Fruit fly (Drosophila melanogaster) whole organism, prepupa: Measurements from ENCODE around the gene Vps2.

Experiments used
- Blimp-1 ChIP-seq: fragments of 200-800 bp; sonication (Bioruptor generic); optimal IDR thresholded peaks from 3 replicates; lab custom pipeline; 2017; ENCODE audit warnings: missing biosample characterization, missing genetic modification characterization, mild to moderate bottlenecking, moderate library complexity, missing genetic modification reagents
- CG10631 ChIP-seq: fragments of 200-800 bp; sonication (Bioruptor generic); optimal IDR thresholded peaks from 2 replicates; lab custom pipeline; 2016; ENCODE audit warnings: missing biosample characterization, missing genetic modification characterization
- CG11762 ChIP-seq: fragments of 200-800 bp; sonication (Bioruptor generic); optimal IDR thresholded peaks from 3 replicates; lab custom pipeline; 2016; ENCODE audit warnings: missing biosample characterization, missing genetic modification characterization; ENCODE audit not compliant: insufficient read depth
- CG15336 ChIP-seq: fragments of 200-800 bp; sonication (Bioruptor generic); IDR thresholded peaks from 2 replicates; pipeline ENCODE4 v1.3.6; 2022; ENCODE audit warnings: missing biosample characterization, missing genetic modification characterization
- CG1621 ChIP-seq: fragments of 200-800 bp; sonication (Bioruptor generic); optimal IDR thresholded peaks from 3 replicates; lab custom pipeline; 2018; ENCODE audit warnings: missing biosample characterization, mild to moderate bottlenecking, missing genetic modification characterization
- CG3032 ChIP-seq: fragments of 200-800 bp; optimal IDR thresholded peaks from 2 replicates; lab custom pipeline; 2019; ENCODE audit warnings: missing biosample characterization, mild to moderate bottlenecking, missing genetic modification characterization, moderate library complexity
- CG31627 ChIP-seq: fragments of 200-800 bp; sonication (Bioruptor generic); optimal IDR thresholded peaks from 3 replicates; lab custom pipeline; 2016; ENCODE audit warnings: missing biosample characterization, missing genetic modification characterization
- CG32006 ChIP-seq: fragments of 200-800 bp; sonication (Bioruptor generic); optimal IDR thresholded peaks from 3 replicates; lab custom pipeline; 2017; ENCODE audit warnings: missing biosample characterization, mild to moderate bottlenecking, missing genetic modification characterization
- CG34406 ChIP-seq: fragments of 200-800 bp; sonication (Bioruptor generic); optimal IDR thresholded peaks from 3 replicates; lab custom pipeline; 2016; ENCODE audit warnings: missing biosample characterization, missing genetic modification characterization
- CG3919 ChIP-seq: fragments of 200-800 bp; sonication (Bioruptor generic); optimal IDR thresholded peaks from 3 replicates; lab custom pipeline; 2016; ENCODE audit warnings: missing biosample characterization, missing genetic modification characterization
- CG4318 ChIP-seq: fragments of 200-800 bp; sonication (Bioruptor generic); optimal IDR thresholded peaks from 3 replicates; lab custom pipeline; 2017; ENCODE audit warnings: missing biosample characterization, mild to moderate bottlenecking, missing genetic modification characterization
- CG6163 ChIP-seq: fragments of 200-800 bp; sonication (Bioruptor generic); IDR thresholded peaks from 3 replicates; pipeline ENCODE4 v1.3.6; 2022; ENCODE audit warnings: missing biosample characterization, missing genetic modification characterization
- CG6276 ChIP-seq: fragments of 200-800 bp; sonication (Bioruptor generic); optimal IDR thresholded peaks from 2 replicates; lab custom pipeline; 2017; ENCODE audit warnings: missing biosample characterization, mild to moderate bottlenecking, missing genetic modification characterization
- CG6792 ChIP-seq: fragments of 200-800 bp; sonication (Bioruptor generic); optimal IDR thresholded peaks from 3 replicates; lab custom pipeline; 2016; ENCODE audit warnings: missing biosample characterization, missing genetic modification characterization
- CG6854 ChIP-seq: fragments of 200-800 bp; sonication (Bioruptor generic); optimal IDR thresholded peaks from 2 replicates; lab custom pipeline; 2017; ENCODE audit warnings: missing biosample characterization, mild to moderate bottlenecking, missing genetic modification characterization
- CG7368 ChIP-seq: fragments of 200-800 bp; sonication (Bioruptor generic); optimal IDR thresholded peaks from 3 replicates; lab custom pipeline; 2016; ENCODE audit warnings: missing biosample characterization, missing genetic modification characterization
- CG8119 ChIP-seq: fragments of 200-800 bp; sonication (Bioruptor generic); IDR thresholded peaks from 3 replicates; pipeline ENCODE4 v1.3.6; 2022; ENCODE audit warnings: missing biosample characterization, missing genetic modification characterization
- CG8319 ChIP-seq: fragments of 200-800 bp; sonication (Bioruptor generic); optimal IDR thresholded peaks from 3 replicates; lab custom pipeline; 2016; ENCODE audit warnings: missing biosample characterization, missing genetic modification characterization
- CG8632 ChIP-seq: fragments of 200-800 bp; sonication (Bioruptor generic); optimal IDR thresholded peaks from 3 replicates; lab custom pipeline; 2016; ENCODE audit warnings: missing biosample characterization, missing genetic modification characterization
- CG9139 ChIP-seq: fragments of 200-800 bp; sonication (Bioruptor generic); optimal IDR thresholded peaks from 3 replicates; lab custom pipeline; 2017; ENCODE audit warnings: missing biosample characterization, mild to moderate bottlenecking, missing genetic modification characterization
- Eip75B ChIP-seq: fragments of 200-800 bp; sonication (Bioruptor generic); optimal IDR thresholded peaks from 3 replicates; lab custom pipeline; 2016; ENCODE audit warnings: missing biosample characterization, missing genetic modification characterization
- Eip78C ChIP-seq: fragments of 200-800 bp; sonication (Bioruptor generic); peaks from one replicate; lab custom pipeline; 2016; ENCODE audit warnings: missing biosample characterization, missing genetic modification characterization
- Eip93F ChIP-seq: fragments of 200-800 bp; sonication (Bioruptor generic); optimal IDR thresholded peaks from 2 replicates; lab custom pipeline; 2016; ENCODE audit warnings: missing biosample characterization, mild to moderate bottlenecking, missing genetic modification characterization
- Ets21C ChIP-seq: fragments of 200-800 bp; sonication (Bioruptor generic); optimal IDR thresholded peaks from 3 replicates; lab custom pipeline; 2016; ENCODE audit warnings: missing biosample characterization, missing genetic modification characterization
- Gug ChIP-seq: fragments of 200-800 bp; sonication (Bioruptor generic); IDR thresholded peaks from 2 replicates; pipeline ENCODE4 v1.3.6; 2022; ENCODE audit warnings: missing biosample characterization, missing genetic modification characterization
- Hr38 ChIP-seq: sonication (Bioruptor generic); optimal IDR thresholded peaks from 2 replicates; lab custom pipeline; 2016; ENCODE audit warnings: missing biosample characterization, missing genetic modification characterization
- Hr39 ChIP-seq: fragments of 200-800 bp; sonication (Bioruptor generic); optimal IDR thresholded peaks from 2 replicates; lab custom pipeline; 2016; ENCODE audit warnings: missing biosample characterization, missing genetic modification characterization
- Hr4 ChIP-seq: fragments of 200-800 bp; sonication (Bioruptor generic); optimal IDR thresholded peaks from 3 replicates; lab custom pipeline; 2016; ENCODE audit warnings: missing biosample characterization, missing genetic modification characterization
- Lpt ChIP-seq: fragments of 200-800 bp; sonication (Bioruptor generic); optimal IDR thresholded peaks from 3 replicates; lab custom pipeline; 2016; ENCODE audit warnings: missing biosample characterization, missing genetic modification characterization
- Met ChIP-seq: fragments of 200-800 bp; sonication (Bioruptor generic); optimal IDR thresholded peaks from 3 replicates; lab custom pipeline; 2016; ENCODE audit warnings: missing biosample characterization, missing genetic modification characterization
- Smox ChIP-seq: fragments of 200-800 bp; sonication (Bioruptor generic); optimal IDR thresholded peaks from 3 replicates; lab custom pipeline; 2016; ENCODE audit warnings: missing biosample characterization, missing genetic modification characterization
- Sox102F ChIP-seq: fragments of 200-800 bp; sonication (Bioruptor generic); optimal IDR thresholded peaks from 2 replicates; lab custom pipeline; 2016; ENCODE audit warnings: missing biosample characterization, mild to moderate bottlenecking, missing genetic modification characterization
- Sox15 ChIP-seq: fragments of 200-800 bp; sonication (Bioruptor generic); optimal IDR thresholded peaks from 3 replicates; lab custom pipeline; 2016; ENCODE audit warnings: missing biosample characterization, missing genetic modification characterization
- cyc ChIP-seq: fragments of 200-800 bp; sonication (Bioruptor generic); optimal IDR thresholded peaks from 3 replicates; lab custom pipeline; 2016; ENCODE audit warnings: missing biosample characterization, missing genetic modification characterization
- dac ChIP-seq: fragments of 200-800 bp; sonication (Bioruptor generic); optimal IDR thresholded peaks from 2 replicates; lab custom pipeline; 2017; ENCODE audit warnings: missing biosample characterization, mild to moderate bottlenecking, missing genetic modification characterization
- dsx ChIP-seq: fragments of 200-800 bp; optimal IDR thresholded peaks from 3 replicates; lab custom pipeline; 2019; ENCODE audit warnings: missing biosample characterization, mild to moderate bottlenecking, missing genetic modification characterization, moderate library complexity; ENCODE audit not compliant: poor library complexity, severe bottlenecking
- eg ChIP-seq: fragments of 200-800 bp; sonication (Bioruptor generic); IDR thresholded peaks from 3 replicates; pipeline ENCODE4 v1.3.6; 2022; ENCODE audit warnings: missing biosample characterization, missing genetic modification characterization
- esn ChIP-seq: fragments of 200-800 bp; sonication (Bioruptor generic); optimal IDR thresholded peaks from 2 replicates; lab custom pipeline; 2016; ENCODE audit warnings: missing biosample characterization, mild to moderate bottlenecking, missing genetic modification characterization, moderate library complexity
- fd59A ChIP-seq: fragments of 200-800 bp; sonication (Bioruptor generic); optimal IDR thresholded peaks from 2 replicates; lab custom pipeline; 2017; ENCODE audit warnings: missing biosample characterization, mild to moderate bottlenecking, missing genetic modification characterization, missing genetic modification reagents
- fd85E ChIP-seq: fragments of 200-800 bp; sonication (Bioruptor generic); optimal IDR thresholded peaks from 3 replicates; lab custom pipeline; 2016; ENCODE audit warnings: missing biosample characterization, missing genetic modification characterization
- fkh ChIP-seq: fragments of 200-800 bp; sonication (Bioruptor generic); optimal IDR thresholded peaks from 3 replicates; lab custom pipeline; 2017; ENCODE audit warnings: missing biosample characterization, mild to moderate bottlenecking, missing genetic modification characterization, moderate library complexity
- lz ChIP-seq: fragments of 200-800 bp; sonication (Bioruptor generic); optimal IDR thresholded peaks from 3 replicates; lab custom pipeline; 2016; ENCODE audit warnings: missing biosample characterization, missing genetic modification characterization
- pdm3 ChIP-seq: fragments of 200-800 bp; sonication (Bioruptor generic); optimal IDR thresholded peaks from 3 replicates; lab custom pipeline; 2016; ENCODE audit warnings: missing biosample characterization, missing genetic modification characterization
- salr ChIP-seq, 2 experiments: fragments of 200-800 bp; sonication (Bioruptor generic); optimal IDR thresholded peaks; 3 replicates each; lab custom pipeline; 2016 to 2018; ENCODE audit warnings: missing biosample characterization in 2 of 2, missing genetic modification characterization in 2 of 2, mild to moderate bottlenecking in 1 of 2
- spab ChIP-seq: fragments of 200-800 bp; sonication (Bioruptor generic); optimal IDR thresholded peaks from 2 replicates; lab custom pipeline; 2017; ENCODE audit warnings: missing biosample characterization, mild to moderate bottlenecking, missing genetic modification characterization, missing genetic modification reagents
- ss ChIP-seq, 2 experiments: fragments of 200-800 bp; sonication (Bioruptor generic); optimal IDR thresholded peaks; 2 replicates in 1 of 2; 3 replicates in 1 of 2; lab custom pipeline; 2017 to 2018; ENCODE audit warnings: mild to moderate bottlenecking in 2 of 2, missing biosample characterization in 2 of 2, missing genetic modification characterization in 2 of 2, moderate library complexity in 1 of 2
- svp ChIP-seq: fragments of 200-800 bp; sonication (Bioruptor generic); peaks from one replicate; lab custom pipeline; 2016; ENCODE audit warnings: missing biosample characterization, missing genetic modification characterization
- topi ChIP-seq: fragments of 200-800 bp; sonication (Bioruptor generic); optimal IDR thresholded peaks from 3 replicates; lab custom pipeline; 2016; ENCODE audit warnings: missing biosample characterization, missing genetic modification characterization
- vri ChIP-seq: fragments of 200-800 bp; sonication (Bioruptor generic); optimal IDR thresholded peaks from 3 replicates; lab custom pipeline; 2016; ENCODE audit warnings: missing biosample characterization, mild to moderate bottlenecking, missing genetic modification characterization

Gene Vps2

DNA sequence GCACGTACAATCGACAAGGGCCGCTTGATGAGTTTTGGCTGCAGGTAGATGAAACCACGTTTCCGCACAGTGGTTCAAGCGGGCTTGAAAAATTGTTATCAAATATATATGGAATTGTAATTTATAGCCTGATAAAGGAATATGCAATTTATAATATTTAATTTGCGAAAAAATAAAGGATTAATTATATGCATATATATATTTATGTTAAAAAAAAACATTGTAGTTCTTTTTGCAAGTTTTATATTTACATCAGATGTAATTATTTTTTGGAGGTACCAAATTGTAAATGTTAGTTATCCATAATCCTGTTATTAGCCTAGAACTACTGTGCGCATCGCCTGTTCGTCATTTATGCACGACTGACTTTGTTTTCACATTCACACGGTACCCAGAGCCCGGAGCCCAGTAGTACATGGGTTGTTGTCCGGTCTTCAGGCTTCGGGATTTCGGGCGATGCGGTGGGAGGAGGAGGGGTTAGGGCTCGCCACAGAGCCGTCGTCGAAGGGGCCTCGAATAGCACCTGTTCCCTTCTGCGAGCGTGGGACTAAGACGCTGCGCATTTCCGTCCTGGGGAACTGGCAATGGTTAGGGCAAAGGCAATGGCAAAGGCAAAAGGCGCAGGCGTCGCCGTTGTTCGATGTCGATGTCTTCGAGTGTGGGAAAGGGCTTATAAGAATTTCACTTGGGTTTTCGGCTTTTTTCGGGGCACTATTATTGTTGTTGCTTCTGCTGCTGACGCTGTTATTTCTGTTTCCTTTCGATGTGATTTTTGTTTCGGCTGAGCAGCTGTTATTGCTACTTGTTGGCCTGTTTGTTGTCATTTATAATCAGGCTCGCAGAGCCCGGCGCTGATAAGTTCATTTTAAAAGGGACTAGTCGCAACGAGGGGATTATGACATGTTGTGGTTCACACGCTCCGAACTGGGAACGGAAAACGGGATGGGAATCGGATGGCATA lies 34.6 kb upstream of the Vps2 start:
- peak; percentile 74; the same call in 2 of the 3 replicates for TF ChIP-seq CG6163 (GFP tag; lab: Robert Waterston, UW)
- TF ChIP-seq Hr4, result peak; percentile 61
- TF ChIP-seq Eip93F (GFP tag; lab: Kevin White, UChicago), result peak; percentile 56
- TF ChIP-seq CG6276 (GFP tag; lab: Kevin White, UChicago), result peak; percentile 75
- peak; percentile 95 for TF ChIP-seq spab (GFP tag; lab: Kevin White, UChicago)
- TF ChIP-seq Eip75B, result peak; percentile 68
- peak; percentile 82 for TF ChIP-seq Sox102F
- peak; percentile 88 for TF ChIP-seq CG32006 (GFP tag; lab: Kevin White, UChicago)
- peak; percentile 95 for TF ChIP-seq dsx
- TF ChIP-seq vri (GFP tag; lab: Kevin White, UChicago), result peak; percentile 64
- peak; percentile 81 for TF ChIP-seq CG11762 (GFP tag; lab: Kevin White, UChicago)
- TF ChIP-seq fkh (GFP tag; lab: Kevin White, UChicago), result peak; percentile 63
- TF ChIP-seq salr (GFP tag; optimal IDR thresholded peaks at IDR 0.05; lab: Kevin White, UChicago), result peak; percentile 53 to 89
- TF ChIP-seq eg (GFP tag; lab: Robert Waterston, UW), result peak; percentile 68
- TF ChIP-seq CG10631, result peak; percentile 94
- TF ChIP-seq CG31627 (GFP tag; lab: Kevin White, UChicago), result peak; percentile 58
- peak; percentile 97 for TF ChIP-seq Eip78C (GFP tag; lab: Kevin White, UChicago)
- TF ChIP-seq esn (GFP tag; lab: Kevin White, UChicago), result peak; percentile 92
- peak; percentile 90 for TF ChIP-seq CG6854 (GFP tag; lab: Kevin White, UChicago)
- peak; percentile 94 for TF ChIP-seq CG34406 (GFP tag; lab: Kevin White, UChicago)
- TF ChIP-seq Hr39 (GFP tag; lab: Kevin White, UChicago), result peak; percentile 25
- peak; percentile 90 for TF ChIP-seq CG8119 (GFP tag; lab: Robert Waterston, UW)
- peak; percentile 92 for TF ChIP-seq fd59A (GFP tag; lab: Kevin White, UChicago)
- TF ChIP-seq CG8319, result peak; percentile 85
- peak; percentile 88 for TF ChIP-seq Lpt (GFP tag; lab: Kevin White, UChicago)
- TF ChIP-seq CG15336 (GFP tag; lab: Robert Waterston, UW), result peak; percentile 85
- TF ChIP-seq CG8632 (GFP tag; lab: Kevin White, UChicago), result peak; percentile 94
- TF ChIP-seq svp (GFP tag; lab: Kevin White, UChicago), result peak; percentile 92
- peak; percentile 84 for TF ChIP-seq topi (GFP tag; lab: Kevin White, UChicago)
- TF ChIP-seq Gug, result peak; percentile 54
- TF ChIP-seq Ets21C (GFP tag; lab: Kevin White, UChicago), result peak; percentile 18
- peak; percentile 84 for TF ChIP-seq CG7368 (GFP tag; lab: Kevin White, UChicago)
- TF ChIP-seq Met (GFP tag; lab: Kevin White, UChicago), result peak; percentile 84
- peak; percentile 83 for TF ChIP-seq Sox15
- peak; percentile 95 for TF ChIP-seq CG3032 (tag; lab: Kevin White, UChicago)
- TF ChIP-seq CG9139 (GFP tag; lab: Kevin White, UChicago), result peak; percentile 91
- peak; percentile 69 for TF ChIP-seq pdm3
- TF ChIP-seq lz (GFP tag; lab: Kevin White, UChicago), result peak; percentile 72
- peak; percentile 86 for TF ChIP-seq Blimp-1
- TF ChIP-seq ss (GFP tag; optimal IDR thresholded peaks at IDR 0.05; lab: Kevin White, UChicago), result peak; percentile 97
- peak; percentile 91 for TF ChIP-seq CG3919 (GFP tag; lab: Kevin White, UChicago)
- TF ChIP-seq CG1621 (tag; lab: Kevin White, UChicago), result peak; percentile 77
- TF ChIP-seq CG4318 (GFP tag; lab: Kevin White, UChicago), result peak; percentile 81
- no peak for TF ChIP-seq Hr38 (GFP tag; lab: Kevin White, UChicago)
- peak; percentile 64 for TF ChIP-seq dac (GFP tag; lab: Kevin White, UChicago)
- TF ChIP-seq CG6792 (GFP tag; lab: Kevin White, UChicago), result peak; percentile 93
- peak; percentile 79 for TF ChIP-seq Smox (GFP tag; lab: Kevin White, UChicago)
- TF ChIP-seq fd85E, result peak; percentile 73
- TF ChIP-seq cyc (GFP tag; lab: Kevin White, UChicago), result peak; percentile 73
